Worm (Caenorhabditis elegans) whole organism, L4 larva: ENCODE results near the gene asb-1.

Source experiments
- D1046.2 ChIP-seq: fragments of 200-800 bp; sonication (Bioruptor generic); IDR thresholded peaks from 2 replicates; pipeline ENCODE4 v1.3.6; 2022; ENCODE audit warnings: missing genetic modification characterization, missing compliant biosample characterization
- F10B5.3 ChIP-seq: sonication (generic microtip); optimal IDR thresholded peaks from 2 replicates; lab custom pipeline; 2016; ENCODE audit warnings: mild to moderate bottlenecking, missing genetic modification characterization, missing compliant biosample characterization
- F49E8.2 ChIP-seq: sonication (generic microtip); optimal IDR thresholded peaks from 2 replicates; lab custom pipeline; 2016; ENCODE audit warnings: missing compliant biosample characterization, mild to moderate bottlenecking, missing genetic modification characterization, borderline replicate concordance
- Y105C5A.15 ChIP-seq: fragments of 200-800 bp; sonication (Bioruptor generic); IDR thresholded peaks from 2 replicates; pipeline ENCODE4 v1.3.6; 2022; ENCODE audit warnings: missing genetic modification characterization, missing compliant biosample characterization
- Y5F2A.4 ChIP-seq: fragments of 200-800 bp; sonication (Bioruptor generic); optimal IDR thresholded peaks from 2 replicates; lab custom pipeline; 2018; ENCODE audit warnings: mild to moderate bottlenecking, missing genetic modification characterization, missing compliant biosample characterization
- ZK546.5 ChIP-seq, 2 experiments: sonication (generic microtip); optimal IDR thresholded peaks; 2 replicates each; lab custom pipeline; 2017; ENCODE audit warnings: missing biosample characterization in 2 of 2, missing genetic modification characterization in 2 of 2
- aha-1 ChIP-seq: fragments of 150-350 bp; peaks from one replicate; lab custom pipeline; 2014; ENCODE audit warnings: missing biosample characterization, missing genetic modification characterization
- ama-1 ChIP-seq: fragments of 150-350 bp; optimal IDR thresholded peaks from 2 replicates; lab custom pipeline; 2014; ENCODE audit warnings: inconsistent platforms, mixed read lengths
- attf-4 ChIP-seq: sonication (generic microtip); optimal IDR thresholded peaks from 3 replicates; lab custom pipeline; 2017; ENCODE audit warnings: missing biosample characterization, missing genetic modification characterization
- ceh-20 ChIP-seq: fragments of 200-800 bp; sonication (Bioruptor generic); IDR thresholded peaks from 2 replicates; pipeline ENCODE4 v1.3.6; 2022; ENCODE audit warnings: missing genetic modification reagents, missing genetic modification characterization, missing compliant biosample characterization
- ceh-28 ChIP-seq: fragments of 150-350 bp; optimal IDR thresholded peaks from 2 replicates; lab custom pipeline; 2014; ENCODE audit warnings: missing biosample characterization, missing genetic modification reagents, missing genetic modification characterization
- ceh-32 ChIP-seq: sonication (generic microtip); optimal IDR thresholded peaks from 2 replicates; lab custom pipeline; 2016; ENCODE audit warnings: mild to moderate bottlenecking, missing genetic modification characterization, missing compliant biosample characterization; ENCODE audit not compliant: poor library complexity
- cey-2 ChIP-seq: sonication (generic microtip); optimal IDR thresholded peaks from 3 replicates; lab custom pipeline; 2017; ENCODE audit warnings: missing genetic modification characterization, mild to moderate bottlenecking, missing compliant biosample characterization, antibody characterized with exemption, borderline replicate concordance; ENCODE audit not compliant: insufficient read depth
- ctbp-1 ChIP-seq: fragments of 200-800 bp; sonication (Bioruptor generic); IDR thresholded peaks from 2 replicates; pipeline ENCODE4 v1.3.6; 2022; ENCODE audit warnings: missing genetic modification reagents, missing genetic modification characterization, missing compliant biosample characterization
- daf-19 ChIP-seq: fragments of 200-800 bp; sonication (Bioruptor generic); conservative IDR thresholded peaks from 2 replicates; pipeline ENCODE4 v1.3.6; 2022; ENCODE audit warnings: missing genetic modification characterization, missing compliant biosample characterization
- dmd-6 ChIP-seq: fragments of 200-800 bp; sonication (Bioruptor generic); IDR thresholded peaks from 2 replicates; pipeline ENCODE4 v1.3.6; 2022; ENCODE audit warnings: missing genetic modification reagents, missing genetic modification characterization, missing compliant biosample characterization
- dmd-8 ChIP-seq: fragments of 200-800 bp; sonication (Bioruptor generic); IDR thresholded peaks from 2 replicates; pipeline ENCODE4 v1.3.6; 2022; ENCODE audit warnings: missing genetic modification characterization, missing compliant biosample characterization
- dpl-1 ChIP-seq: fragments of 150-350 bp; optimal IDR thresholded peaks from 2 replicates; lab custom pipeline; 2014; ENCODE audit warnings: missing biosample characterization, missing genetic modification reagents, missing genetic modification characterization
- duxl-1 ChIP-seq: sonication (generic microtip); optimal IDR thresholded peaks from 2 replicates; lab custom pipeline; 2016; ENCODE audit warnings: mild to moderate bottlenecking, missing genetic modification characterization, moderate library complexity, missing compliant biosample characterization; ENCODE audit not compliant: poor library complexity
- egl-43 ChIP-seq: fragments of 200-800 bp; sonication (Bioruptor generic); IDR thresholded peaks from 2 replicates; pipeline ENCODE4 v1.3.6; 2022; ENCODE audit warnings: missing genetic modification reagents, missing genetic modification characterization, missing compliant biosample characterization
- fkh-10 ChIP-seq: fragments of 150-350 bp; optimal IDR thresholded peaks from 2 replicates; lab custom pipeline; 2014; ENCODE audit warnings: missing biosample characterization, missing genetic modification reagents, missing genetic modification characterization
- gei-8 ChIP-seq: fragments of 200-800 bp; sonication (Bioruptor generic); optimal IDR thresholded peaks from 2 replicates; lab custom pipeline; 2018; ENCODE audit warnings: mild to moderate bottlenecking, missing genetic modification characterization, missing compliant biosample characterization
- hif-1 ChIP-seq, 2 experiments: sonication (generic microtip); optimal IDR thresholded peaks; 2 replicates each; lab custom pipeline; 2016 to 2017; ENCODE audit warnings: missing compliant biosample characterization in 2 of 2, missing genetic modification characterization in 2 of 2, missing genetic modification reagents in 2 of 2, missing genotype in 2 of 2, mild to moderate bottlenecking in 1 of 2
- hlh-11 ChIP-seq: fragments of 200-800 bp; sonication (Bioruptor generic); optimal IDR thresholded peaks from 2 replicates; lab custom pipeline; 2018; ENCODE audit warnings: mild to moderate bottlenecking, missing genetic modification characterization, missing compliant biosample characterization
- jun-1 ChIP-seq: fragments of 150-350 bp; optimal IDR thresholded peaks from 2 replicates; lab custom pipeline; 2014; ENCODE audit warnings: missing biosample characterization, missing genetic modification reagents, missing genetic modification characterization
- lim-7 ChIP-seq: fragments of 200-800 bp; sonication (Bioruptor generic); IDR thresholded peaks from 2 replicates; pipeline ENCODE4 v1.3.6; 2022; ENCODE audit warnings: missing genetic modification characterization, missing compliant biosample characterization
- lin-13 ChIP-seq: fragments of 150-350 bp; optimal IDR thresholded peaks from 2 replicates; lab custom pipeline; 2014; ENCODE audit warnings: missing biosample characterization, missing genetic modification reagents, missing genetic modification characterization
- lin-29 ChIP-seq: fragments of 200-800 bp; sonication (Bioruptor generic); IDR thresholded peaks from 2 replicates; pipeline ENCODE4 v1.3.6; 2022; ENCODE audit warnings: missing genetic modification reagents, missing genetic modification characterization, missing compliant biosample characterization
- lin-38 ChIP-seq: fragments of 200-800 bp; sonication (Bioruptor generic); IDR thresholded peaks from 2 replicates; pipeline ENCODE4 v1.3.6; 2022; ENCODE audit warnings: missing genetic modification reagents, missing genetic modification characterization, missing compliant biosample characterization
- madf-9 ChIP-seq: fragments of 200-800 bp; sonication (Bioruptor generic); conservative IDR thresholded peaks from 2 replicates; pipeline ENCODE4 v1.3.6; 2022; ENCODE audit warnings: missing genetic modification reagents, missing genetic modification characterization, missing compliant biosample characterization
- mep-1 ChIP-seq: fragments of 150-350 bp; sonication (generic microtip); optimal IDR thresholded peaks from 3 replicates; lab custom pipeline; 2014; ENCODE audit warnings: missing biosample characterization, missing genetic modification characterization
- mes-2 ChIP-seq: sonication (generic microtip); optimal IDR thresholded peaks from 2 replicates; lab custom pipeline; 2016; ENCODE audit warnings: missing genotype, mild to moderate bottlenecking, missing genetic modification characterization, missing compliant biosample characterization; ENCODE audit not compliant: poor library complexity, severe bottlenecking
- nhr-25 ChIP-seq: sonication (generic microtip); optimal IDR thresholded peaks from 2 replicates; lab custom pipeline; 2017; ENCODE audit warnings: missing genetic modification characterization, mild to moderate bottlenecking, missing compliant biosample characterization, antibody characterized with exemption, moderate library complexity, borderline replicate concordance; ENCODE audit not compliant: insufficient read depth
- nhr-28 ChIP-seq: fragments of 150-350 bp; optimal IDR thresholded peaks from 2 replicates; lab custom pipeline; 2014; ENCODE audit warnings: missing biosample characterization, missing genetic modification characterization
- nhr-42 ChIP-seq: fragments of 200-800 bp; sonication (Bioruptor generic); IDR thresholded peaks from 2 replicates; pipeline ENCODE4 v1.3.6; 2022; ENCODE audit warnings: missing genetic modification characterization, missing compliant biosample characterization
- nhr-48 ChIP-seq: sonication (generic microtip); optimal IDR thresholded peaks from 2 replicates; lab custom pipeline; 2016; ENCODE audit warnings: mild to moderate bottlenecking, missing genetic modification characterization, missing compliant biosample characterization
- nhr-6 ChIP-seq: fragments of 150-350 bp; optimal IDR thresholded peaks from 2 replicates; lab custom pipeline; 2014; ENCODE audit warnings: missing biosample characterization, missing genetic modification characterization
- nhr-76 ChIP-seq: fragments of 150-350 bp; optimal IDR thresholded peaks from 2 replicates; lab custom pipeline; 2014; ENCODE audit warnings: missing biosample characterization, missing genetic modification characterization
- pha-4 ChIP-seq, 2 experiments: fragments of 150-350 bp in 1 of 2; fragments of 200-800 bp in 1 of 2; sonication (Bioruptor generic) in 1 of 2; IDR thresholded peaks in 1 of 2; optimal IDR thresholded peaks in 1 of 2; 2 replicates each; pipeline versions ENCODE4 v1.3.6 to Lab custom; 2014 to 2022; ENCODE audit warnings: missing genetic modification characterization in 2 of 2, missing genetic modification reagents in 2 of 2, missing biosample characterization in 1 of 2, missing compliant biosample characterization in 1 of 2
- set-16 ChIP-seq: fragments of 200-800 bp; sonication (Bioruptor generic); IDR thresholded peaks from 2 replicates; pipeline ENCODE4 v1.3.6; 2022; ENCODE audit warnings: missing genetic modification reagents, missing genetic modification characterization, missing compliant biosample characterization
- skn-1 ChIP-seq: fragments of 150-350 bp; optimal IDR thresholded peaks from 2 replicates; lab custom pipeline; 2014; ENCODE audit warnings: missing biosample characterization, missing genetic modification characterization
- snpc-1.2 ChIP-seq: fragments of 200-800 bp; sonication (Bioruptor generic); IDR thresholded peaks from 2 replicates; pipeline ENCODE4 v1.3.6; 2022; ENCODE audit warnings: missing genetic modification reagents, missing genetic modification characterization, missing compliant biosample characterization
- snpc-4 ChIP-seq: fragments of 150-350 bp; optimal IDR thresholded peaks from 2 replicates; lab custom pipeline; 2014; ENCODE audit warnings: missing biosample characterization, missing genetic modification characterization
- tra-1 ChIP-seq: fragments of 200-800 bp; sonication (Bioruptor generic); IDR thresholded peaks from 2 replicates; pipeline ENCODE4 v1.3.6; 2022; ENCODE audit warnings: missing genetic modification reagents, missing genetic modification characterization, missing compliant biosample characterization
- unc-62 ChIP-seq, 3 experiments: fragments of 150-350 bp in 1 of 3; sonication (generic microtip); optimal IDR thresholded peaks in 2 of 3; peaks in 1 of 3; 1 replicate in 1 of 3; 2 replicates in 2 of 3; lab custom pipeline; 2014 to 2017; ENCODE audit warnings: missing biosample characterization in 3 of 3, missing genetic modification characterization in 3 of 3, missing genetic modification reagents in 3 of 3, missing genotype in 1 of 3
- zag-1 ChIP-seq: fragments of 150-350 bp; optimal IDR thresholded peaks from 2 replicates; lab custom pipeline; 2014; ENCODE audit warnings: missing biosample characterization, missing genetic modification characterization
- zfp-3 ChIP-seq: fragments of 200-800 bp; sonication (Bioruptor generic); conservative IDR thresholded peaks from 2 replicates; pipeline ENCODE4 v1.3.6; 2022; ENCODE audit warnings: missing genetic modification reagents, missing genetic modification characterization, missing compliant biosample characterization
- zip-11 ChIP-seq: fragments of 200-800 bp; sonication (Bioruptor generic); IDR thresholded peaks from 2 replicates; pipeline ENCODE4 v1.3.6; 2022; ENCODE audit warnings: missing genetic modification characterization, missing compliant biosample characterization
- ztf-11 ChIP-seq: fragments of 150-350 bp; optimal IDR thresholded peaks from 2 replicates; lab custom pipeline; 2014; ENCODE audit warnings: missing biosample characterization, missing genetic modification characterization
- ztf-7 ChIP-seq: fragments of 150-350 bp; optimal IDR thresholded peaks from 2 replicates; lab custom pipeline; 2014; ENCODE audit warnings: missing biosample characterization, missing genetic modification characterization

asb-1 gene

DNA sequence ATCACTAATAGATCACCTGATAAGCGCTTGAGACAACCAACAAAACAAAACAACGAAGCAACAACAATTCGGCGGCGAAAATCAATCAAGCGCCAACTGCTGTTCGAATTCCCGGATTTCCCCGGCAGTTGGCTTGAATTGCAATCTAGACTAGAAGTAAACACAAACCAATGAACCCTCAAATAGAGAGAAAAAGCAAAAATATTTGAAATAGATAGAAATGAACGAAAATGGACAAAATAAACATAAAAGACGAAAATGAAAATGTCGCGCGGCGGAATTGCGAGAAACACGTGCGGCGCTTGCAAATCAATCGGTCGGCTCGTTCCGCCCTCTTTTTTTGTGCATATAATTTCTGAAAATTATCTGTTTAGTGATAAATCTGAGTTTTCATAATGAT lies 27.2 kb downstream of the asb-1 start, which contains the start of gene idhg-1 (continued):
- TF ChIP-seq snpc-1.2 (peak; percentile 51; the same call in 1 of the 2 replicates), dpl-1 (GFP tag; lab: Kevin White, UChicago) (peak; percentile 60), attf-4 (no peak), zfp-3 (GFP tag; lab: Robert Waterston, UW) (0 out of 2 replicates have a peak, but pooled peaks have one; percentile 20), aha-1 (tag; lab: Kevin White, UChicago) (peak; percentile 62), lin-13 (GFP tag; lab: Kevin White, UChicago) (no peak), pha-4 (GFP tag; IDR thresholded peaks at IDR 0.05; lab: Robert Waterston, UW) (no peak; the same call in 1 of the 2 replicates), pha-4 (tag; optimal IDR thresholded peaks at IDR 0.05; lab: Kevin White, UChicago) (no peak), mes-2 (peak; percentile 95), zip-11 (GFP tag; lab: Robert Waterston, UW) (no peak), skn-1 (no peak), jun-1 (no peak), set-16 (GFP tag; lab: Robert Waterston, UW) (no peak), dmd-8 (GFP tag; lab: Robert Waterston, UW) (no peak), nhr-76 (tag; lab: Kevin White, UChicago) (peak; percentile 5), duxl-1 (tag; lab: Kevin White, UChicago) (peak; percentile 70), nhr-25 (tag; lab: Kevin White, UChicago) (no peak), zag-1 (no peak), ctbp-1 (no peak), lin-29 (GFP tag; lab: Robert Waterston, UW) (no peak), dmd-6 (peak; percentile 29), nhr-28 (peak; percentile 24), lim-7 (GFP tag; lab: Robert Waterston, UW) (0 out of 2 replicates have a peak, but pooled peaks have one; percentile 51), hif-1 (tag; optimal IDR thresholded peaks at IDR 0.05; lab: Kevin White, UChicago) (peak in 1 of 2 experiments; percentile 63), ztf-11 (tag; lab: Kevin White, UChicago) (no peak), D1046.2 (no peak), hlh-11 (tag; lab: Kevin White, UChicago) (peak; percentile 57), tra-1 (GFP tag; lab: Robert Waterston, UW) (no peak), madf-9 (no peak), daf-19 (GFP tag; lab: Robert Waterston, UW) (no peak), ceh-28 (tag; lab: Kevin White, UChicago) (no peak), unc-62 (GFP tag; optimal IDR thresholded peaks at IDR 0.05 in 1 of 2; lab: Kevin White, UChicago) (peak in 1 of 2 experiments; percentile 44), unc-62 (tag; optimal IDR thresholded peaks at IDR 0.05; lab: Kevin White, UChicago) (no peak), F10B5.3 (tag; lab: Kevin White, UChicago) (no peak), lin-38 (GFP tag; lab: Robert Waterston, UW) (peak; percentile 74), gei-8 (no peak), egl-43 (GFP tag; lab: Robert Waterston, UW) (peak; percentile 64), F49E8.2 (tag; lab: Kevin White, UChicago) (no peak), ama-1 (lab: Kevin White, UChicago) (no peak), ZK546.5 (tag; optimal IDR thresholded peaks at IDR 0.05; lab: Kevin White, UChicago) (no peak), nhr-48 (tag; lab: Kevin White, UChicago) (peak; percentile 31), Y105C5A.15 (GFP tag; lab: Robert Waterston, UW) (no peak), nhr-42 (GFP tag; lab: Robert Waterston, UW) (no peak), nhr-6 (tag; lab: Kevin White, UChicago) (no peak), mep-1 (tag; lab: Kevin White, UChicago) (peak; percentile 77), cey-2 (tag; lab: Kevin White, UChicago) (no peak), fkh-10 (GFP tag; lab: Kevin White, UChicago) (peak; percentile 13), Y5F2A.4 (GFP tag; lab: Kevin White, UChicago) (no peak), snpc-4 (no peak), ceh-20 (GFP tag; lab: Robert Waterston, UW) (peak; percentile 36; the same call in 1 of the 2 replicates), ceh-32 (tag; lab: Kevin White, UChicago) (no peak), ztf-7 (tag; lab: Kevin White, UChicago) (peak; percentile 8)
